Worm (Caenorhabditis elegans): ENCODE measurements around the gene F43C11.7.

F43C11.7 gene

ce11 chrII:2383334-2383733 is 47.6 kb downstream of the F43C11.7 start, which contains the start of gene F16G10.8:
Gene F16G10.8 (minus strand): TSS chrII:2383434.
- TF ChIP-seq unc-39 (tag; optimal IDR thresholded peaks at IDR 0.05) (no peak), elt-1 (tag; optimal IDR thresholded peaks at IDR 0.05) (no peak), lin-15B (tag; optimal IDR thresholded peaks at IDR 0.05) (no peak)

- TF ChIP-seq nhr-76 (tag; optimal IDR thresholded peaks at IDR 0.05) (no peak), daf-12 (tag; optimal IDR thresholded peaks at IDR 0.05) (no peak), ztf-11 (tag; optimal IDR thresholded peaks at IDR 0.05) (no peak), ceh-16 (tag; optimal IDR thresholded peaks at IDR 0.05) (no peak), ceh-28 (tag; optimal IDR thresholded peaks at IDR 0.05) (no peak), nhr-43 (tag; optimal IDR thresholded peaks at IDR 0.05; ENCODE audit: poor library complexity, severe bottlenecking) (no peak), elt-3 (tag; optimal IDR thresholded peaks at IDR 0.05) (no peak), pqm-1 (tag; optimal IDR thresholded peaks at IDR 0.05) (no peak), nhr-237 (tag; optimal IDR thresholded peaks at IDR 0.05) (no peak), skn-1 (tag; optimal IDR thresholded peaks at IDR 0.05) (no peak), nhr-12 (tag; optimal IDR thresholded peaks at IDR 0.05) (no peak), egl-27 (tag; optimal IDR thresholded peaks at IDR 0.05) (no peak), ztf-4 (tag; optimal IDR thresholded peaks at IDR 0.05) (no peak), nfya-1 (tag; optimal IDR thresholded peaks at IDR 0.05; ENCODE audit: insufficient read depth) (no peak), lin-15B (tag; optimal IDR thresholded peaks at IDR 0.05) (no peak)
Measured at ce11 chrII:2385495-2385894, 49.8 kb downstream of the F43C11.7 start, which contains the start of gene F16G10.9. Gene F16G10.9 (minus strand): TSS chrII:2385595.

Data from whole organism, L3 larva.